Worm (Caenorhabditis elegans): ENCODE measurements around the gene C30E1.4.

DNA sequence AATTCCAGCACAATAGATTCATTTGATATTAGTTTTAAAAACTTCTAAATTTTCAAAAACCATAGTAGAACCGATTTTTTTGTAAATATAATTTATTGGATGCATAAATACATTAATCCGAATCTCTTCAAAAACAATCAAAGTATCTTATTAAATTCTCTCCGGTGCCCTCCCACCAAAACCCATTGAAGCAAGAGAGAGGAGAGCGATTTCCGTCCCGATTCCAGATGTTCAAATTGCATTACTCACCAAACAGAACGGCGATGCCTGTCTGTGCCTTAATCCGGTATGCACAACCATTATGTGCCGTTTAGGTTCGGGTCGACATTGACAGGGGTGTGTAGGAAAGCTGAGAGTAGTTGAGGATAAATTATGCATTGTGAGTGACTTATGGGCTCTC is 36.6 kb downstream of the C30E1.4 start:
- TF ChIP-seq lin-13 (tag; optimal IDR thresholded peaks at IDR 0.05) = no peak
- TF ChIP-seq elt-3 (tag; optimal IDR thresholded peaks at IDR 0.05) = no peak
- no peak for TF ChIP-seq nhr-12 (tag; optimal IDR thresholded peaks at IDR 0.05)
- TF ChIP-seq nhr-237 (tag; optimal IDR thresholded peaks at IDR 0.05) = no peak
- no peak for TF ChIP-seq nhr-76 (tag; optimal IDR thresholded peaks at IDR 0.05)
- no peak for TF ChIP-seq pha-4 (tag; optimal IDR thresholded peaks at IDR 0.05)
- no peak for TF ChIP-seq mab-5 (tag; optimal IDR thresholded peaks at IDR 0.05)
- TF ChIP-seq ceh-39 (tag; optimal IDR thresholded peaks at IDR 0.05) = no peak
- TF ChIP-seq mep-1 (tag; optimal IDR thresholded peaks at IDR 0.05) = no peak
- no peak for TF ChIP-seq ceh-43 (GFP tag; optimal IDR thresholded peaks at IDR 0.05)

Measured in whole organism, mixed stage, embryonic.